Fruit fly (Drosophila melanogaster): ENCODE measurements around the gene Cyp4d2.
A peak's percentile ranks its signal among the peaks of the same experiment; 100 is the strongest.

Cyp4d2 gene

DNA sequence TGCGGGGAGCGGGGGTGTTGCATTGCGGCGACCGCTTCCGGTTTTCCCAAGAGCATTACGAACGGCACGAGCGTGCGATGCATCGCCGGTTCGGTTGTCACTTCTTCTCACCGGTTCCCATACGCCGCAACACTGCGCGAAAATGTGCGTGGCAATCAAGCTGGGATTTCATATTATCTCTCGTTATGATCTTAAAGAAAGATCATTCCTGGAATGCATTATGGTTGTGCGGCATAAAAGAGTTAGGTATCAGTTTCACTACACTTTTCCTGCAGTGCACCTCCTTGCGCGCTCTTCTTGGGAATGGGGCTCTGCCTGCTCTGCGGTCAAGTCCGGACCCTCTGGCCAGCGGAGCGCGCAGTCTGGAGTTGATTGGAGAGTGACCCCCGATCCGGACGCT lies 9.7 kb upstream of the Cyp4d2 start (continued):
- TF ChIP-seq sisA (GFP tag; IDR thresholded peaks at IDR 0.05) = peak; percentile 80
- TF ChIP-seq CG1792 (GFP tag; optimal IDR thresholded peaks at IDR 0.05) = peak; percentile 22
- TF ChIP-seq CG9437 (GFP tag; optimal IDR thresholded peaks at IDR 0.05) = no peak
- peak; percentile 24 for TF ChIP-seq CG17385 (GFP tag; optimal IDR thresholded peaks at IDR 0.05)
- no peak for TF ChIP-seq Ets65A (GFP tag)
- TF ChIP-seq CG10366 (GFP tag; IDR thresholded peaks at IDR 0.05) = peak; percentile 73
- peak; percentile 19 for TF ChIP-seq grau (tag; optimal IDR thresholded peaks at IDR 0.05)
- peak; percentile 47; the same call in 1 of the 2 replicates for TF ChIP-seq Nf-YA (GFP tag; IDR thresholded peaks at IDR 0.05)
- TF ChIP-seq CG14965 (GFP tag; optimal IDR thresholded peaks at IDR 0.05; ENCODE audit: borderline replicate concordance) = no peak
- TF ChIP-seq vvl (GFP tag; IDR thresholded peaks at IDR 0.05) = peak; percentile 74
- no peak for TF ChIP-seq Tbp (GFP tag; optimal IDR thresholded peaks at IDR 0.05)
- TF ChIP-seq CoRest (tag; optimal IDR thresholded peaks at IDR 0.05) = peak; percentile 3
- no peak for TF ChIP-seq Trl (optimal IDR thresholded peaks at IDR 0.05)
- no peak for TF ChIP-seq Trl (GFP tag; optimal IDR thresholded peaks at IDR 0.05)
- TF ChIP-seq CG8089 (GFP tag; optimal IDR thresholded peaks at IDR 0.05) = peak; percentile 38
- TF ChIP-seq ken (GFP tag; IDR thresholded peaks at IDR 0.05) = peak; percentile 80
- TF ChIP-seq CG10979 (tag; optimal IDR thresholded peaks at IDR 0.05) = peak; percentile 53
- peak; percentile 59 for TF ChIP-seq Blimp-1 (GFP tag; optimal IDR thresholded peaks at IDR 0.05)
- TF ChIP-seq CG12299 (tag; optimal IDR thresholded peaks at IDR 0.05) = no peak
- no peak for TF ChIP-seq CG1233 (GFP tag; optimal IDR thresholded peaks at IDR 0.05)
- TF ChIP-seq aop (GFP tag; IDR thresholded peaks at IDR 0.05) = 0 out of 2 replicates have a peak, but pooled peaks have one; percentile 26
- 0 out of 3 replicates have a peak, but pooled peaks have one; percentile 15 for TF ChIP-seq CG2889 (GFP tag; IDR thresholded peaks at IDR 0.05)
- TF ChIP-seq CG11504 (tag; optimal IDR thresholded peaks at IDR 0.05) = peak; percentile 59
- TF ChIP-seq CG6254 (GFP tag; optimal IDR thresholded peaks at IDR 0.05) = peak; percentile 35
- TF ChIP-seq CHES-1-like (GFP tag; optimal IDR thresholded peaks at IDR 0.05) = no peak
- TF ChIP-seq zfh1 (GFP tag; IDR thresholded peaks at IDR 0.05) = peak; percentile 56; the same call in 2 of the 3 replicates
- TF ChIP-seq Ptx1 (GFP tag; IDR thresholded peaks at IDR 0.05) = 0 out of 2 replicates have a peak, but pooled peaks have one; percentile 14
- peak in 1 of 2 experiments; percentile 42 for TF ChIP-seq Eip74EF (GFP tag; optimal IDR thresholded peaks at IDR 0.05)
- no peak for TF ChIP-seq Side (GFP tag; optimal IDR thresholded peaks at IDR 0.05)
- peak; percentile 28 for TF ChIP-seq CG17186 (GFP tag; optimal IDR thresholded peaks at IDR 0.05)
- TF ChIP-seq chn (GFP tag; optimal IDR thresholded peaks at IDR 0.05) = peak; percentile 38
- TF ChIP-seq CG14050 (GFP tag; IDR thresholded peaks at IDR 0.05) = peak; percentile 50; the same call in 2 of the 3 replicates
- peak; percentile 33; the same call in 1 of the 2 replicates for TF ChIP-seq E2f2 (GFP tag; IDR thresholded peaks at IDR 0.05)
- peak; percentile 41 for TF ChIP-seq CG2875 (GFP tag; optimal IDR thresholded peaks at IDR 0.05)
- TF ChIP-seq CG9215 (GFP tag; IDR thresholded peaks at IDR 0.05) = no peak
- TF ChIP-seq org-1 (GFP tag; optimal IDR thresholded peaks at IDR 0.05) = peak; percentile 27
- TF ChIP-seq CG7839 (tag; optimal IDR thresholded peaks at IDR 0.05) = peak; percentile 8
- TF ChIP-seq CG17802 (tag; optimal IDR thresholded peaks at IDR 0.05) = peak; percentile 53
- peak; percentile 37 for TF ChIP-seq oc (tag; optimal IDR thresholded peaks at IDR 0.05)
- TF ChIP-seq CG14710 (tag; optimal IDR thresholded peaks at IDR 0.05) = peak; percentile 17
- TF ChIP-seq CG17829 (tag; optimal IDR thresholded peaks at IDR 0.05) = no peak
- TF ChIP-seq btn (GFP tag; optimal IDR thresholded peaks at IDR 0.05) = peak; percentile 46
- peak; percentile 66 for TF ChIP-seq sens (GFP tag)
- 0 out of 3 replicates have a peak, but pooled peaks have one; percentile 15 for TF ChIP-seq CG34422 (GFP tag; IDR thresholded peaks at IDR 0.05)
- TF ChIP-seq dati (GFP tag; IDR thresholded peaks at IDR 0.05) = peak; percentile 62; the same call in 1 of the 2 replicates
- no peak for TF ChIP-seq eve (GFP tag; optimal IDR thresholded peaks at IDR 0.05)
- no peak for TF ChIP-seq CG13775 (GFP tag; optimal IDR thresholded peaks at IDR 0.05)
- TF ChIP-seq CG6654 (GFP tag; optimal IDR thresholded peaks at IDR 0.05) = no peak
- no peak for TF ChIP-seq Chrac-16 (GFP tag; optimal IDR thresholded peaks at IDR 0.05)
- TF ChIP-seq HLHmδ (GFP tag; optimal IDR thresholded peaks at IDR 0.05) = no peak
- TF ChIP-seq esg (GFP tag; conservative IDR thresholded peaks at IDR 0.05) = peak; percentile 51

Measured in whole organism, embryonic.